Worm (Caenorhabditis elegans): ENCODE results near the gene bath-44.

ce11 chrII:7381142-7381611 is 13.6 kb upstream of the bath-44 start, which contains the start of gene C07D10.5:
- TF ChIP-seq ztf-29 (GFP tag; IDR thresholded peaks at IDR 0.05): no peak
- TF ChIP-seq med-1 (GFP tag; optimal IDR thresholded peaks at IDR 0.05; ENCODE audit: insufficient read depth): no peak
- TF ChIP-seq tab-1 (GFP tag; IDR thresholded peaks at IDR 0.05): no peak
- TF ChIP-seq cog-1 (tag; optimal IDR thresholded peaks at IDR 0.05): no peak
- no peak for TF ChIP-seq flt-1 (GFP tag; IDR thresholded peaks at IDR 0.05)
